Worm (Caenorhabditis elegans) whole organism, young adult: ENCODE data around the gene ZK353.4.

ENCODE experiments used
- B0019.2 ChIP-seq: fragments of 200-800 bp; sonication (Bioruptor generic); conservative IDR thresholded peaks from 2 replicates; pipeline ENCODE4 v1.3.6; 2022; ENCODE audit warnings: missing genetic modification reagents, missing genetic modification characterization, missing compliant biosample characterization
- B0035.1 ChIP-seq: sonication (generic microtip); optimal IDR thresholded peaks from 2 replicates; lab custom pipeline; 2016; ENCODE audit warnings: missing genetic modification characterization, mild to moderate bottlenecking, missing compliant biosample characterization, missing genotype, missing genetic modification reagents
- F10E7.11 ChIP-seq: sonication (generic microtip); optimal IDR thresholded peaks from 2 replicates; lab custom pipeline; 2017; ENCODE audit warnings: mild to moderate bottlenecking, missing genetic modification characterization, moderate library complexity, missing compliant biosample characterization
- F33H1.4 ChIP-seq: fragments of 200-800 bp; sonication (Bioruptor generic); IDR thresholded peaks from 2 replicates; pipeline ENCODE4 v1.3.6; 2022; ENCODE audit warnings: missing genetic modification reagents, missing genetic modification characterization, missing compliant biosample characterization
- F52B5.7 ChIP-seq: sonication (generic microtip); optimal IDR thresholded peaks from 2 replicates; lab custom pipeline; 2016; ENCODE audit warnings: mild to moderate bottlenecking, missing genetic modification characterization, missing compliant biosample characterization
- F57A8.1 ChIP-seq: fragments of 200-800 bp; sonication (Bioruptor generic); optimal IDR thresholded peaks from 2 replicates; lab custom pipeline; 2018; ENCODE audit warnings: mild to moderate bottlenecking, missing genetic modification characterization, moderate library complexity, missing compliant biosample characterization
- F57C9.4 ChIP-seq: sonication (generic microtip); optimal IDR thresholded peaks from 2 replicates; lab custom pipeline; 2017; ENCODE audit warnings: mild to moderate bottlenecking, missing genetic modification characterization, missing compliant biosample characterization
- Y53G8AR.9 ChIP-seq: fragments of 200-800 bp; sonication (Bioruptor generic); conservative IDR thresholded peaks from 2 replicates; pipeline ENCODE4 v1.3.6; 2022; ENCODE audit warnings: missing genetic modification reagents, missing genetic modification characterization, missing compliant biosample characterization
- Y67H2A.10 ChIP-seq: fragments of 200-800 bp; sonication (Bioruptor generic); conservative IDR thresholded peaks from 2 replicates; pipeline ENCODE4 v1.3.6; 2022; ENCODE audit warnings: missing genetic modification reagents, missing genetic modification characterization, missing compliant biosample characterization
- akir-1 ChIP-seq: fragments of 200-800 bp; sonication (Bioruptor generic); optimal IDR thresholded peaks from 2 replicates; lab custom pipeline; 2018; ENCODE audit warnings: mild to moderate bottlenecking, missing genetic modification characterization, moderate library complexity, missing compliant biosample characterization
- attf-6 ChIP-seq: fragments of 200-800 bp; sonication (Bioruptor generic); IDR thresholded peaks from 2 replicates; pipeline ENCODE4 v1.3.6; 2022; ENCODE audit warnings: missing genetic modification reagents, missing genetic modification characterization, missing compliant biosample characterization
- bed-2 ChIP-seq: fragments of 200-800 bp; sonication (Bioruptor generic); IDR thresholded peaks from 2 replicates; pipeline ENCODE4 v1.3.6; 2022; ENCODE audit warnings: missing genetic modification reagents, missing genetic modification characterization, missing compliant biosample characterization
- ceh-100 ChIP-seq: fragments of 200-800 bp; sonication (Bioruptor generic); IDR thresholded peaks from 2 replicates; pipeline ENCODE4 v1.3.6; 2022; ENCODE audit warnings: missing genetic modification reagents, missing genetic modification characterization, missing compliant biosample characterization
- ceh-40 ChIP-seq: fragments of 200-800 bp; sonication (Bioruptor generic); IDR thresholded peaks from 2 replicates; pipeline ENCODE4 v1.3.6; 2022; ENCODE audit warnings: missing genetic modification characterization, missing compliant biosample characterization
- ceh-91 ChIP-seq: fragments of 200-800 bp; sonication (Bioruptor generic); IDR thresholded peaks from 2 replicates; pipeline ENCODE4 v1.3.6; 2022; ENCODE audit warnings: missing genetic modification reagents, missing genetic modification characterization, missing compliant biosample characterization
- chd-7 ChIP-seq: sonication (generic microtip); optimal IDR thresholded peaks from 2 replicates; lab custom pipeline; 2016; ENCODE audit warnings: mild to moderate bottlenecking, missing genetic modification characterization, moderate library complexity, missing compliant biosample characterization
- efl-1 ChIP-seq: fragments of 150-350 bp; optimal IDR thresholded peaks from 2 replicates; lab custom pipeline; 2014; ENCODE audit warnings: missing biosample characterization, missing genetic modification reagents, missing genetic modification characterization
- egl-18 ChIP-seq: fragments of 200-800 bp; sonication (Bioruptor generic); IDR thresholded peaks from 2 replicates; pipeline ENCODE4 v1.3.6; 2022; ENCODE audit warnings: missing genetic modification reagents, missing genetic modification characterization, missing compliant biosample characterization
- egl-44 ChIP-seq: fragments of 200-800 bp; sonication (Bioruptor generic); IDR thresholded peaks from 2 replicates; pipeline ENCODE4 v1.3.6; 2022; ENCODE audit warnings: missing genetic modification reagents, missing genetic modification characterization, missing compliant biosample characterization
- him-1 ChIP-seq: sonication (generic microtip); optimal IDR thresholded peaks from 2 replicates; lab custom pipeline; 2016; ENCODE audit warnings: missing genotype, missing genetic modification reagents, missing genetic modification characterization, missing compliant biosample characterization
- hmg-1.2 ChIP-seq: fragments of 200-800 bp; sonication (Bioruptor generic); IDR thresholded peaks from 2 replicates; pipeline ENCODE4 v1.3.6; 2022; ENCODE audit warnings: missing genetic modification reagents, missing genetic modification characterization, missing compliant biosample characterization
- lag-1 ChIP-seq: fragments of 200-800 bp; sonication (Bioruptor generic); IDR thresholded peaks from 2 replicates; pipeline ENCODE4 v1.3.6; 2022; ENCODE audit warnings: missing genetic modification reagents, missing genetic modification characterization, missing compliant biosample characterization
- let-526 ChIP-seq: fragments of 200-800 bp; sonication (Bioruptor generic); IDR thresholded peaks from 2 replicates; pipeline ENCODE4 v1.3.6; 2022; ENCODE audit warnings: missing genetic modification reagents, missing genetic modification characterization, missing compliant biosample characterization
- lin-54 ChIP-seq: fragments of 200-800 bp; sonication (Bioruptor generic); optimal IDR thresholded peaks from 2 replicates; lab custom pipeline; 2018; ENCODE audit warnings: mild to moderate bottlenecking, missing genetic modification characterization, missing compliant biosample characterization
- lsl-1 ChIP-seq: fragments of 200-800 bp; sonication (Bioruptor generic); optimal IDR thresholded peaks from 2 replicates; lab custom pipeline; 2018; ENCODE audit warnings: mild to moderate bottlenecking, missing genetic modification characterization, moderate library complexity, missing compliant biosample characterization
- lsy-27 ChIP-seq: sonication (generic microtip); optimal IDR thresholded peaks from 2 replicates; lab custom pipeline; 2017; ENCODE audit warnings: missing genetic modification characterization, mild to moderate bottlenecking, missing compliant biosample characterization, antibody characterized with exemption, missing genotype, borderline replicate concordance; ENCODE audit not compliant: insufficient read depth
- madf-10 ChIP-seq: sonication (generic microtip); optimal IDR thresholded peaks from 2 replicates; lab custom pipeline; 2016; ENCODE audit warnings: mild to moderate bottlenecking, missing genetic modification characterization, missing compliant biosample characterization
- madf-6 ChIP-seq: fragments of 200-800 bp; sonication (Bioruptor generic); IDR thresholded peaks from 2 replicates; pipeline ENCODE4 v1.3.6; 2022; ENCODE audit warnings: missing genetic modification reagents, missing genetic modification characterization, missing compliant biosample characterization
- mes-4 ChIP-seq: sonication (generic microtip); optimal IDR thresholded peaks from 2 replicates; lab custom pipeline; 2016; ENCODE audit warnings: missing genotype, missing genetic modification characterization, missing compliant biosample characterization
- nfya-2 ChIP-seq: fragments of 200-800 bp; sonication (Bioruptor generic); IDR thresholded peaks from 2 replicates; pipeline ENCODE4 v1.3.6; 2022; ENCODE audit warnings: missing genetic modification reagents, missing genetic modification characterization, missing compliant biosample characterization
- nhr-179 ChIP-seq: sonication (generic microtip); optimal IDR thresholded peaks from 2 replicates; lab custom pipeline; 2016; ENCODE audit warnings: mild to moderate bottlenecking, missing genetic modification characterization, missing compliant biosample characterization
- nhr-27 ChIP-seq: fragments of 200-800 bp; sonication (Bioruptor generic); optimal IDR thresholded peaks from 2 replicates; lab custom pipeline; 2018; ENCODE audit warnings: mild to moderate bottlenecking, missing genetic modification characterization, moderate library complexity, missing compliant biosample characterization
- pbrm-1 ChIP-seq: fragments of 200-800 bp; sonication (Bioruptor generic); IDR thresholded peaks from 2 replicates; pipeline ENCODE4 v1.3.6; 2022; ENCODE audit warnings: missing genetic modification reagents, missing genetic modification characterization, missing compliant biosample characterization
- rcor-1 ChIP-seq: fragments of 200-800 bp; sonication (Bioruptor generic); IDR thresholded peaks from 2 replicates; pipeline ENCODE4 v1.3.6; 2022; ENCODE audit warnings: missing genetic modification reagents, missing genetic modification characterization, missing compliant biosample characterization
- rec-8 ChIP-seq, 2 experiments: sonication (generic microtip); optimal IDR thresholded peaks; 2 replicates each; lab custom pipeline; 2016; ENCODE audit warnings: mild to moderate bottlenecking in 2 of 2, missing genetic modification characterization in 2 of 2, missing genetic modification reagents in 2 of 2, missing genotype in 2 of 2, missing biosample characterization in 1 of 2, missing compliant biosample characterization in 1 of 2, moderate library complexity in 1 of 2
- rpc-1 ChIP-seq, 2 experiments: fragments of 150-350 bp in 1 of 2; sonication (generic microtip) in 1 of 2; optimal IDR thresholded peaks; 2 replicates each; lab custom pipeline; 2014 to 2018; ENCODE audit warnings: missing biosample characterization in 1 of 2, missing genetic modification characterization in 1 of 2, missing genetic modification reagents in 1 of 2, missing genotype in 1 of 2
- snpc-1.3 ChIP-seq: sonication (generic microtip); optimal IDR thresholded peaks from 2 replicates; lab custom pipeline; 2017; ENCODE audit warnings: missing genetic modification characterization, mild to moderate bottlenecking, missing compliant biosample characterization, antibody characterized with exemption, moderate library complexity, missing genotype, missing genetic modification reagents; ENCODE audit not compliant: insufficient read depth
- snpc-4 ChIP-seq, 5 experiments: fragments of 150-350 bp in 1 of 5; sonication (generic microtip) in 4 of 5; optimal IDR thresholded peaks; 2 replicates each; lab custom pipeline; 2014 to 2018; ENCODE audit warnings: missing genetic modification characterization in 5 of 5, missing biosample characterization in 3 of 5, antibody characterized with exemption in 2 of 5, mild to moderate bottlenecking in 2 of 5, missing compliant biosample characterization in 2 of 5, missing genotype in 2 of 5, moderate library complexity in 2 of 5, missing genetic modification reagents in 1 of 5
- sptf-2 ChIP-seq: fragments of 200-800 bp; sonication (Bioruptor generic); optimal IDR thresholded peaks from 2 replicates; lab custom pipeline; 2018; ENCODE audit warnings: mild to moderate bottlenecking, missing genetic modification characterization, missing compliant biosample characterization
- ztf-28 ChIP-seq: fragments of 200-800 bp; sonication (Bioruptor generic); IDR thresholded peaks from 2 replicates; pipeline ENCODE4 v1.3.6; 2022; ENCODE audit warnings: missing genetic modification reagents, missing genetic modification characterization, missing compliant biosample characterization

Gene ZK353.4

DNA sequence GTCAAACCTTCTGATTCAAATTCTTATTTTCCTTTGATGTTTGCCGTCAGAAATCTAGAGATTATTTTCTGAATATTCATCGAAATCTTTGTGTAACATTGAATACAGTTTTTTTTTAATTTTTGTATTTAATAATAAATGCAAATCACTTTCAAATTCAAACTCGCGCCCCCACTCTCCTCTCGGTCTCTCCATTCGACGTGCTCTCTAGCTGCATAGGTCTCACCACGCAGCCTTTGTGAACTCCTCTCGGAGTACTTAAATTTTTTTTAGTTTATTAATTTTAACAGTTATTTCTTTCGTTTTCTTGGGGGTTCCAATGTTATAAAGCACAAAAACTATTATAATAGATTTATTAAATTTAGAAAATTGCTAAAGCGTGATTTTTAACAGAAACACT is 19.3 kb downstream of the ZK353.4 start:
- no peak for TF ChIP-seq nfya-2
- TF ChIP-seq ceh-91 (GFP tag; lab: Robert Waterston, UW): no peak
- no peak for TF ChIP-seq Y67H2A.10 (GFP tag; lab: Robert Waterston, UW)
- TF ChIP-seq sptf-2 (GFP tag; lab: Kevin White, UChicago): no peak
- TF ChIP-seq ceh-40: no peak
- TF ChIP-seq madf-10 (tag; lab: Kevin White, UChicago): no peak
- no peak for TF ChIP-seq egl-44 (GFP tag; lab: Robert Waterston, UW)
- TF ChIP-seq chd-7 (tag; lab: Kevin White, UChicago): no peak
- TF ChIP-seq let-526 (GFP tag; lab: Robert Waterston, UW): no peak
- TF ChIP-seq hmg-1.2: peak; percentile 71
- TF ChIP-seq F10E7.11 (tag; lab: Kevin White, UChicago): no peak
- TF ChIP-seq B0035.1: no peak
- no peak for TF ChIP-seq akir-1 (GFP tag; lab: Kevin White, UChicago)
- TF ChIP-seq lsl-1: peak; percentile 38
- TF ChIP-seq lag-1 (GFP tag; lab: Robert Waterston, UW): no peak
- no peak for TF ChIP-seq attf-6 (GFP tag; lab: Robert Waterston, UW)
- peak; percentile 69 for TF ChIP-seq F33H1.4 (GFP tag; lab: Robert Waterston, UW)
- peak; percentile 64 for TF ChIP-seq lin-54 (GFP tag; lab: Kevin White, UChicago)
- TF ChIP-seq lsy-27 (tag; lab: Kevin White, UChicago): no peak
- TF ChIP-seq mes-4 (tag; lab: Kevin White, UChicago): no peak
- TF ChIP-seq rec-8 (tag; optimal IDR thresholded peaks at IDR 0.05; lab: Kevin White, UChicago): no peak
- TF ChIP-seq F57C9.4 (tag; lab: Kevin White, UChicago): no peak
- no peak for TF ChIP-seq snpc-4 (GFP tag; optimal IDR thresholded peaks at IDR 0.05; lab: Kevin White, UChicago)
- TF ChIP-seq snpc-4 (tag; optimal IDR thresholded peaks at IDR 0.05; lab: Kevin White, UChicago): no peak
- TF ChIP-seq bed-2 (GFP tag; lab: Robert Waterston, UW): no peak
- peak; percentile 60 for TF ChIP-seq efl-1 (GFP tag; lab: Kevin White, UChicago)
- no peak for TF ChIP-seq rcor-1 (GFP tag; lab: Robert Waterston, UW)
- TF ChIP-seq snpc-1.3 (tag; lab: Kevin White, UChicago): peak; percentile 54
- no peak for TF ChIP-seq F57A8.1
- peak; percentile 28; the same call in 1 of the 2 replicates for TF ChIP-seq madf-6 (GFP tag; lab: Robert Waterston, UW)
- TF ChIP-seq rpc-1 (optimal IDR thresholded peaks at IDR 0.05; lab: Kevin White, UChicago): no peak
- TF ChIP-seq rpc-1 (tag; optimal IDR thresholded peaks at IDR 0.05; lab: Kevin White, UChicago): no peak
- TF ChIP-seq pbrm-1 (GFP tag; lab: Robert Waterston, UW): no peak
- no peak for TF ChIP-seq B0019.2 (GFP tag; lab: Robert Waterston, UW)
- no peak for TF ChIP-seq ceh-100 (GFP tag; lab: Robert Waterston, UW)

DNA sequence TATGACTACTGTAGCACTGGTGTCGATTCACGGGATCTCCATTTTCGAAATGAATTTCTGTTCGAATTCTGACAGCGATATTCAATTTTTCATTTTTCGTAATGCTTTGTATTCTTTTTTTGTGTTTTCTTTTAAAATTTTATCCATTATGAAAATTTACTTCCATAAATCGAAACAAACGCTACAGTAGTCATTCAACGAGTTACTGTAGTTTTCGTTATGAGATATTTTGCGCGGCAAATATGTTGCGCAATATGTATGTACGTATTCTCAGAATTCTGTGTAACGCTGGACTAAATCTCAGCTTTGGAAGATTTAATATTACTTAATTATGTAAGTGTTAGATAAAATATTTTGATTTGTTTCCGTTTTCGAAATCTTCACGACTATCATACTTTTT is 20.3 kb downstream of the ZK353.4 start:
- TF ChIP-seq egl-18 (no peak), nhr-27 (tag; lab: Kevin White, UChicago) (no peak), nhr-179 (tag; lab: Kevin White, UChicago) (no peak), pbrm-1 (GFP tag; lab: Robert Waterston, UW) (no peak), ztf-28 (GFP tag; lab: Robert Waterston, UW) (no peak), Y53G8AR.9 (GFP tag; lab: Robert Waterston, UW) (no peak), rec-8 (tag; optimal IDR thresholded peaks at IDR 0.05; lab: Kevin White, UChicago) (no peak), him-1 (tag; lab: Kevin White, UChicago) (no peak), F52B5.7 (tag; lab: Kevin White, UChicago) (no peak)
